Worm (Caenorhabditis elegans) whole organism, young adult: Measurements from ENCODE around the gene glt-1.

Experiments
- B0261.1 ChIP-seq: sonication (generic microtip); optimal IDR thresholded peaks from 2 replicates; lab custom pipeline; 2016; ENCODE audit warnings: mild to moderate bottlenecking, missing genetic modification characterization, moderate library complexity, missing compliant biosample characterization
- B0336.3 ChIP-seq: fragments of 200-800 bp; sonication (Bioruptor generic); IDR thresholded peaks from 2 replicates; pipeline ENCODE4 v1.3.6; 2022; ENCODE audit warnings: missing genetic modification characterization, missing compliant biosample characterization
- C06A6.2 ChIP-seq: fragments of 200-800 bp; sonication (Bioruptor generic); conservative IDR thresholded peaks from 2 replicates; pipeline ENCODE4 v1.3.6; 2022; ENCODE audit warnings: missing genetic modification characterization, missing compliant biosample characterization
- F23B12.7 ChIP-seq: sonication (generic microtip); optimal IDR thresholded peaks from 2 replicates; lab custom pipeline; 2017; ENCODE audit warnings: missing genetic modification characterization, mild to moderate bottlenecking, missing compliant biosample characterization, antibody characterized with exemption, moderate library complexity; ENCODE audit not compliant: insufficient read depth
- F39B2.1 ChIP-seq: fragments of 200-800 bp; sonication (Bioruptor generic); IDR thresholded peaks from 2 replicates; pipeline ENCODE4 v1.3.6; 2022; ENCODE audit warnings: missing genetic modification reagents, missing genetic modification characterization, missing compliant biosample characterization
- F52B5.7 ChIP-seq: sonication (generic microtip); optimal IDR thresholded peaks from 2 replicates; lab custom pipeline; 2016; ENCODE audit warnings: mild to moderate bottlenecking, missing genetic modification characterization, missing compliant biosample characterization
- F55B11.4 ChIP-seq: sonication (generic microtip); optimal IDR thresholded peaks from 2 replicates; lab custom pipeline; 2016; ENCODE audit warnings: missing compliant biosample characterization, missing genetic modification characterization, borderline replicate concordance; ENCODE audit not compliant: insufficient read depth
- F57C9.4 ChIP-seq: sonication (generic microtip); optimal IDR thresholded peaks from 2 replicates; lab custom pipeline; 2017; ENCODE audit warnings: mild to moderate bottlenecking, missing genetic modification characterization, missing compliant biosample characterization
- K12H6.12 ChIP-seq: fragments of 200-800 bp; sonication (Bioruptor generic); optimal IDR thresholded peaks from 2 replicates; lab custom pipeline; 2018; ENCODE audit warnings: mild to moderate bottlenecking, missing genetic modification characterization, missing compliant biosample characterization
- T26A5.8 ChIP-seq: sonication (generic microtip); optimal IDR thresholded peaks from 2 replicates; lab custom pipeline; 2016; ENCODE audit warnings: missing genetic modification characterization, missing compliant biosample characterization
- Y53F4B.3 ChIP-seq: fragments of 200-800 bp; sonication (Bioruptor generic); IDR thresholded peaks from 2 replicates; pipeline ENCODE4 v1.3.6; 2022; ENCODE audit warnings: missing genetic modification reagents, missing genetic modification characterization, missing compliant biosample characterization
- Y53G8AR.9 ChIP-seq: fragments of 200-800 bp; sonication (Bioruptor generic); conservative IDR thresholded peaks from 2 replicates; pipeline ENCODE4 v1.3.6; 2022; ENCODE audit warnings: missing genetic modification reagents, missing genetic modification characterization, missing compliant biosample characterization
- Y67H2A.10 ChIP-seq: fragments of 200-800 bp; sonication (Bioruptor generic); conservative IDR thresholded peaks from 2 replicates; pipeline ENCODE4 v1.3.6; 2022; ENCODE audit warnings: missing genetic modification reagents, missing genetic modification characterization, missing compliant biosample characterization
- ZK185.1 ChIP-seq: sonication (generic microtip); optimal IDR thresholded peaks from 2 replicates; lab custom pipeline; 2016; ENCODE audit warnings: mild to moderate bottlenecking, missing genetic modification characterization, missing compliant biosample characterization; ENCODE audit not compliant: poor library complexity, severe bottlenecking
- akir-1 ChIP-seq: fragments of 200-800 bp; sonication (Bioruptor generic); optimal IDR thresholded peaks from 2 replicates; lab custom pipeline; 2018; ENCODE audit warnings: mild to moderate bottlenecking, missing genetic modification characterization, moderate library complexity, missing compliant biosample characterization
- ama-1 ChIP-seq, 3 experiments: fragments of 150-350 bp in 1 of 3; sonication (generic microtip) in 2 of 3; optimal IDR thresholded peaks; 2 replicates each; lab custom pipeline; 2014 to 2018; ENCODE audit warnings: missing biosample characterization in 2 of 3, missing genetic modification characterization in 2 of 3, missing genetic modification reagents in 2 of 3
- atf-7 ChIP-seq: sonication (generic microtip); optimal IDR thresholded peaks from 2 replicates; lab custom pipeline; 2017; ENCODE audit warnings: mild to moderate bottlenecking, missing genetic modification characterization, missing compliant biosample characterization
- athp-1 ChIP-seq: sonication (generic microtip); optimal IDR thresholded peaks from 2 replicates; lab custom pipeline; 2017; ENCODE audit warnings: mild to moderate bottlenecking, missing genetic modification characterization, missing compliant biosample characterization
- attf-5 ChIP-seq: fragments of 200-800 bp; sonication (Bioruptor generic); optimal IDR thresholded peaks from 2 replicates; lab custom pipeline; 2018; ENCODE audit warnings: mild to moderate bottlenecking, missing genetic modification characterization, missing compliant biosample characterization
- cebp-1 ChIP-seq, 2 experiments: fragments of 200-800 bp in 1 of 2; sonication (Bioruptor generic) in 1 of 2; sonication (generic microtip) in 1 of 2; IDR thresholded peaks in 1 of 2; optimal IDR thresholded peaks in 1 of 2; 2 replicates each; pipeline versions ENCODE4 v1.3.6 to Lab custom; 2017 to 2022; ENCODE audit warnings: missing compliant biosample characterization in 2 of 2, missing genetic modification characterization in 2 of 2, mild to moderate bottlenecking in 1 of 2, missing genetic modification reagents in 1 of 2, moderate library complexity in 1 of 2
- ceh-79 ChIP-seq: sonication (generic microtip); optimal IDR thresholded peaks from 2 replicates; lab custom pipeline; 2017; ENCODE audit warnings: mild to moderate bottlenecking, missing genetic modification characterization, missing compliant biosample characterization
- ceh-91 ChIP-seq: fragments of 200-800 bp; sonication (Bioruptor generic); IDR thresholded peaks from 2 replicates; pipeline ENCODE4 v1.3.6; 2022; ENCODE audit warnings: missing genetic modification reagents, missing genetic modification characterization, missing compliant biosample characterization
- dox-1 ChIP-seq: fragments of 200-800 bp; sonication (Bioruptor generic); IDR thresholded peaks from 2 replicates; pipeline ENCODE4 v1.3.6; 2022; ENCODE audit warnings: missing genetic modification reagents, missing genetic modification characterization, missing compliant biosample characterization
- egl-44 ChIP-seq: fragments of 200-800 bp; sonication (Bioruptor generic); IDR thresholded peaks from 2 replicates; pipeline ENCODE4 v1.3.6; 2022; ENCODE audit warnings: missing genetic modification reagents, missing genetic modification characterization, missing compliant biosample characterization
- ets-4 ChIP-seq: fragments of 200-800 bp; sonication (Bioruptor generic); optimal IDR thresholded peaks from 2 replicates; lab custom pipeline; 2018; ENCODE audit warnings: mild to moderate bottlenecking, missing genetic modification characterization, missing compliant biosample characterization
- fkh-3 ChIP-seq: sonication (generic microtip); optimal IDR thresholded peaks from 2 replicates; lab custom pipeline; 2016; ENCODE audit warnings: mild to moderate bottlenecking, missing genetic modification characterization, missing compliant biosample characterization
- lag-1 ChIP-seq: fragments of 200-800 bp; sonication (Bioruptor generic); IDR thresholded peaks from 2 replicates; pipeline ENCODE4 v1.3.6; 2022; ENCODE audit warnings: missing genetic modification reagents, missing genetic modification characterization, missing compliant biosample characterization
- let-526 ChIP-seq: fragments of 200-800 bp; sonication (Bioruptor generic); IDR thresholded peaks from 2 replicates; pipeline ENCODE4 v1.3.6; 2022; ENCODE audit warnings: missing genetic modification reagents, missing genetic modification characterization, missing compliant biosample characterization
- let-607 ChIP-seq, 2 experiments: fragments of 200-800 bp in 1 of 2; sonication (Bioruptor generic) in 1 of 2; sonication (generic microtip) in 1 of 2; optimal IDR thresholded peaks; 2 replicates each; lab custom pipeline; 2016 to 2018; ENCODE audit warnings: mild to moderate bottlenecking in 2 of 2, missing compliant biosample characterization in 2 of 2, missing genetic modification characterization in 2 of 2, moderate library complexity in 2 of 2, missing genotype in 1 of 2
- lin-35 ChIP-seq, 3 experiments: fragments of 150-350 bp in 2 of 3; sonication (generic microtip) in 1 of 3; optimal IDR thresholded peaks; 2 replicates each; lab custom pipeline; 2014 to 2018; ENCODE audit warnings: missing biosample characterization in 3 of 3, missing genetic modification characterization in 3 of 3, missing genetic modification reagents in 3 of 3
- lin-40 ChIP-seq: sonication (generic microtip); optimal IDR thresholded peaks from 2 replicates; lab custom pipeline; 2016; ENCODE audit warnings: missing genetic modification characterization, mild to moderate bottlenecking, missing compliant biosample characterization, missing genotype, missing genetic modification reagents
- lsy-27 ChIP-seq: sonication (generic microtip); optimal IDR thresholded peaks from 2 replicates; lab custom pipeline; 2017; ENCODE audit warnings: missing genetic modification characterization, mild to moderate bottlenecking, missing compliant biosample characterization, antibody characterized with exemption, missing genotype, borderline replicate concordance; ENCODE audit not compliant: insufficient read depth
- madf-10 ChIP-seq: sonication (generic microtip); optimal IDR thresholded peaks from 2 replicates; lab custom pipeline; 2016; ENCODE audit warnings: mild to moderate bottlenecking, missing genetic modification characterization, missing compliant biosample characterization
- nfya-1 ChIP-seq: sonication (generic microtip); optimal IDR thresholded peaks from 2 replicates; lab custom pipeline; 2017; ENCODE audit warnings: antibody characterized with exemption, missing compliant biosample characterization, missing genetic modification characterization, borderline replicate concordance; ENCODE audit not compliant: insufficient read depth
- nfyb-1 ChIP-seq: fragments of 200-800 bp; sonication (Bioruptor generic); IDR thresholded peaks from 2 replicates; pipeline ENCODE4 v1.3.6; 2022; ENCODE audit warnings: missing genetic modification reagents, missing genetic modification characterization, missing compliant biosample characterization
- nhr-80 ChIP-seq: sonication (generic microtip); optimal IDR thresholded peaks from 2 replicates; lab custom pipeline; 2016; ENCODE audit warnings: missing genetic modification characterization, missing compliant biosample characterization
- pha-4 ChIP-seq: fragments of 150-350 bp; sonication (generic microtip); optimal IDR thresholded peaks from 2 replicates; lab custom pipeline; 2014; ENCODE audit warnings: missing biosample characterization, missing genetic modification reagents, missing genetic modification characterization
- sdz-38 ChIP-seq: sonication (generic microtip); optimal IDR thresholded peaks from 2 replicates; lab custom pipeline; 2016; ENCODE audit warnings: missing genotype, missing genetic modification characterization, missing compliant biosample characterization
- snpc-3.4 ChIP-seq: sonication (generic microtip); optimal IDR thresholded peaks from 2 replicates; lab custom pipeline; 2017; ENCODE audit warnings: missing genetic modification characterization, mild to moderate bottlenecking, missing compliant biosample characterization, antibody characterized with exemption, moderate library complexity, missing genotype, missing genetic modification reagents
- tbp1 ChIP-seq: fragments of 200-800 bp; sonication (Bioruptor generic); optimal IDR thresholded peaks from 2 replicates; lab custom pipeline; 2018; ENCODE audit warnings: mild to moderate bottlenecking, missing genetic modification characterization, missing compliant biosample characterization
- unc-62 ChIP-seq: fragments of 150-350 bp; optimal IDR thresholded peaks from 2 replicates; lab custom pipeline; 2014; ENCODE audit warnings: missing biosample characterization, missing genetic modification reagents, missing genetic modification characterization
- ztf-18 ChIP-seq: sonication (generic microtip); optimal IDR thresholded peaks from 2 replicates; lab custom pipeline; 2016; ENCODE audit warnings: missing genotype, mild to moderate bottlenecking, missing genetic modification characterization, missing compliant biosample characterization
- ztf-28 ChIP-seq: fragments of 200-800 bp; sonication (Bioruptor generic); IDR thresholded peaks from 2 replicates; pipeline ENCODE4 v1.3.6; 2022; ENCODE audit warnings: missing genetic modification reagents, missing genetic modification characterization, missing compliant biosample characterization

glt-1 gene

DNA sequence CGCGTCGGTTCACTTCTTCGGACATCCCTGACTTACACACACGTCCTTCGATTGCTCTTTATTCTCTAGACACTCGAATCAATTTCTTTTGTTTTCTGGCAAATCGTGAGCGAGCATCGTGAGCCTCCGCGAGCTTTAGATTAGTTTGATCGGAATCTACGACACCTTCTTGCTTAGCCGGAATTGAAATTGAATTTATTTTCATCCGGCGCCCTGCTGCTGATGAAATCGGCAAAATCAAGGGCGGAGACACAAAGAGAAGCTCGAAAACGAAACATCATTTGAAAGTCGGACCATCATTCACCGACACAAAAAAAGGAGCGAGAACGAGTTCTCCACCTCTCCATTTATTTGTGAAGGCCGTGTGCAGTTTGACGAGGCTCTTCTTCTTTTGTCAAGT lies 22.7 kb downstream of the glt-1 start, which contains the start of gene npr-16:
Gene npr-16 (plus strand): TSS at position 301 of the 400 bp plus-strand sequence.
- TF ChIP-seq attf-5 (no peak), nfyb-1 (GFP tag; lab: Robert Waterston, UW) (no peak), lin-35 (GFP tag; optimal IDR thresholded peaks at IDR 0.05; lab: Kevin White, UChicago) (no peak), ztf-28 (no peak), madf-10 (no peak), let-526 (GFP tag; lab: Robert Waterston, UW) (no peak), B0336.3 (GFP tag; lab: Robert Waterston, UW) (no peak), ZK185.1 (tag; lab: Kevin White, UChicago) (no peak), akir-1 (GFP tag; lab: Kevin White, UChicago) (no peak), F57C9.4 (tag; lab: Kevin White, UChicago) (no peak), nfya-1 (tag; lab: Kevin White, UChicago) (no peak)

DNA sequence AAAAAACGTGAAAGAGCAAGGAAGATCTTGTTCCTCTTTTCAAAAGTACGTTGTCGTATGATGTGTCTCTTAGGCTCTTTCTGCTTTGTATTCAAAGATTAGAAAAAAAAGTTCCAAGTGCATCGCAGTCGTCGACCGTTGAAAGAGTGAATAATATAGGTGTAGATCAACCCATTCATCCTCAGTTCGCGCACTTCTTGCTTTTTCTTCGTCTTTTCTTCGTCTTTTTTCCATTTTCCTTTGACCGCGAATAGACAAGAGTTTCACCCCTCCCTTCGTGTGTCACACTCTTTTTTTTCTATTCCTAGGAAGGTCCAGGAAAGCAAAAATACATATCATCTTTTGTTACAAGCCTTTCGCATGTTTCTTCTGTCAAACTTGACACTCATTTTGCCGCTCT lies 30.9 kb downstream of the glt-1 start:
- no peak for TF ChIP-seq ceh-91 (GFP tag; lab: Robert Waterston, UW)
- no peak for TF ChIP-seq F39B2.1 (GFP tag; lab: Robert Waterston, UW)
- no peak for TF ChIP-seq B0261.1 (tag; lab: Kevin White, UChicago)
- no peak for TF ChIP-seq ama-1 (optimal IDR thresholded peaks at IDR 0.05; lab: Kevin White, UChicago)
- TF ChIP-seq ama-1 (GFP tag; optimal IDR thresholded peaks at IDR 0.05; lab: Kevin White, UChicago) = no peak
- TF ChIP-seq fkh-3 (tag; lab: Kevin White, UChicago) = no peak

DNA sequence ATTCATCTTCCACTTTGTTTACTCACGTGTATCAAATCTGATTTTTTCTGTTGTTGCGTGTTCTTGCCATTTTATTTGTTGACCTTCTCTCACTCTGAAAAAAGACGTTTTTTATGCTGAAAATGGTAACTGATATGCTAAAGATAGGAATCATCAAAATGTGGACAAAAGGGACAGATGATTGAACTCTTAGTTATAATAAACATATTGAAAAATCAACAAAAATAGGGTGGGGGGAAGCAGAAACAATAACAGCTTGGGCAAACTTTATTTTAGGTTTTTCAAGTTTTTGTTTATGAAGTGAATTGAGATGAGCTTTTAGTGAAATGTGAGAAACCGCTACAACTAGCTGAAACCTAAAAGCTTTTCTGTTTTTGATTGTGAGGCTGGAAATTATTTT lies 37.1 kb downstream of the glt-1 start, which contains the start of gene F56B6.6:
Gene F56B6.6 (minus strand): TSS at position 101 of the 400 bp plus-strand sequence.
- TF ChIP-seq let-607 (tag; optimal IDR thresholded peaks at IDR 0.05; lab: Kevin White, UChicago) (no peak), F57C9.4 (tag; lab: Kevin White, UChicago) (no peak), lag-1 (no peak), attf-5 (no peak), ets-4 (GFP tag; lab: Kevin White, UChicago) (no peak), ZK185.1 (tag; lab: Kevin White, UChicago) (no peak), fkh-3 (tag; lab: Kevin White, UChicago) (no peak), ztf-18 (tag; lab: Kevin White, UChicago) (no peak), egl-44 (GFP tag; lab: Robert Waterston, UW) (no peak), Y53F4B.3 (GFP tag; lab: Robert Waterston, UW) (no peak), unc-62 (GFP tag; lab: Kevin White, UChicago) (no peak), K12H6.12 (no peak), F52B5.7 (no peak), Y67H2A.10 (GFP tag; lab: Robert Waterston, UW) (no peak), sdz-38 (no peak), C06A6.2 (GFP tag; lab: Robert Waterston, UW) (no peak), snpc-3.4 (no peak), athp-1 (tag; lab: Kevin White, UChicago) (no peak), F23B12.7 (tag; lab: Kevin White, UChicago) (no peak)

ce11 chrX:3534218-3534617 lies 38.4 kb downstream of the glt-1 start:
- TF ChIP-seq pha-4 (tag; lab: Kevin White, UChicago) (peak; percentile 21), lsy-27 (no peak), nhr-80 (peak; percentile 95), lin-40 (tag; lab: Kevin White, UChicago) (peak; percentile 34), T26A5.8 (tag; lab: Kevin White, UChicago) (no peak), let-607 (tag; optimal IDR thresholded peaks at IDR 0.05; lab: Kevin White, UChicago) (peak in 1 of 2 experiments; percentile 38), dox-1 (GFP tag; lab: Robert Waterston, UW) (peak; percentile 71), Y53G8AR.9 (GFP tag; lab: Robert Waterston, UW) (no peak), ceh-79 (tag; lab: Kevin White, UChicago) (no peak), F55B11.4 (no peak), cebp-1 (GFP tag; IDR thresholded peaks at IDR 0.05; lab: Robert Waterston, UW) (no peak), cebp-1 (tag; optimal IDR thresholded peaks at IDR 0.05; lab: Kevin White, UChicago) (peak; percentile 60), atf-7 (tag; lab: Kevin White, UChicago) (peak; percentile 8), tbp1 (GFP tag; lab: Kevin White, UChicago) (peak; percentile 24), ets-4 (GFP tag; lab: Kevin White, UChicago) (peak; percentile 40)
